Fruit fly (Drosophila melanogaster) whole organism, embryonic: ENCODE data around the gene Zif.

Source experiments
- CG10209 ChIP-seq: fragments of 200-800 bp; sonication (Bioruptor generic); optimal IDR thresholded peaks from 3 replicates; lab custom pipeline; 2017; ENCODE audit warnings: missing biosample characterization, mild to moderate bottlenecking, missing genetic modification characterization, missing genetic modification reagents
- CG10321 ChIP-seq: fragments of 200-800 bp; sonication (Bioruptor generic); IDR thresholded peaks from 2 replicates; pipeline ENCODE4 v1.3.6; 2022; ENCODE audit warnings: missing biosample characterization, missing genetic modification characterization
- CG13296 ChIP-seq: fragments of 200-800 bp; sonication (Bioruptor generic); optimal IDR thresholded peaks from 3 replicates; lab custom pipeline; 2018; ENCODE audit warnings: missing biosample characterization, mild to moderate bottlenecking, missing genetic modification characterization
- CG13775 ChIP-seq: fragments of 200-800 bp; sonication (Bioruptor generic); optimal IDR thresholded peaks from 3 replicates; lab custom pipeline; 2017; ENCODE audit warnings: missing biosample characterization, mild to moderate bottlenecking, missing genetic modification characterization
- CG17186 ChIP-seq: fragments of 200-800 bp; sonication (Bioruptor generic); optimal IDR thresholded peaks from 3 replicates; lab custom pipeline; 2017; ENCODE audit warnings: missing biosample characterization, missing genetic modification reagents, missing genetic modification characterization
- CG17612 ChIP-seq: fragments of 200-800 bp; sonication (Bioruptor generic); IDR thresholded peaks from 2 replicates; pipeline ENCODE4 v1.3.6; 2022; ENCODE audit warnings: missing biosample characterization, missing genetic modification characterization
- CG2875 ChIP-seq: fragments of 200-800 bp; sonication (Bioruptor generic); optimal IDR thresholded peaks from 2 replicates; lab custom pipeline; 2017; ENCODE audit warnings: missing biosample characterization, mild to moderate bottlenecking, missing genetic modification characterization, missing genetic modification reagents
- CG31224 ChIP-seq: fragments of 200-800 bp; sonication (Bioruptor generic); IDR thresholded peaks from 2 replicates; pipeline ENCODE4 v1.3.6; 2022; ENCODE audit warnings: missing biosample characterization, missing genetic modification characterization
- CG6175 ChIP-seq: fragments of 200-800 bp; sonication (Bioruptor generic); IDR thresholded peaks from 3 replicates; pipeline ENCODE4 v1.3.6; 2022; ENCODE audit warnings: missing biosample characterization, missing genetic modification characterization
- CG6272 ChIP-seq: fragments of 200-800 bp; sonication (Bioruptor generic); IDR thresholded peaks from 2 replicates; pipeline ENCODE4 v1.3.6; 2022; ENCODE audit warnings: missing biosample characterization, missing genetic modification characterization
- CG6765 ChIP-seq: fragments of 200-800 bp; sonication (Bioruptor generic); optimal IDR thresholded peaks from 3 replicates; lab custom pipeline; 2017; ENCODE audit warnings: missing biosample characterization, mild to moderate bottlenecking, missing genetic modification characterization
- CG6791 ChIP-seq: fragments of 200-800 bp; sonication (Bioruptor generic); IDR thresholded peaks from 3 replicates; pipeline ENCODE4 v1.3.6; 2022; ENCODE audit warnings: missing biosample characterization, missing genetic modification characterization; ENCODE audit not compliant: partially characterized antibody
- CG7786 ChIP-seq: fragments of 200-800 bp; sonication (Bioruptor generic); optimal IDR thresholded peaks from 2 replicates; lab custom pipeline; 2016; ENCODE audit warnings: missing biosample characterization, missing genetic modification characterization
- CG8478 ChIP-seq: fragments of >200 bp; optimal IDR thresholded peaks from 2 replicates; lab custom pipeline; 2018
- CG8765 ChIP-seq: fragments of 200-800 bp; sonication (Bioruptor generic); IDR thresholded peaks from 2 replicates; pipeline ENCODE4 v1.3.6; 2022; ENCODE audit warnings: missing biosample characterization, missing genetic modification characterization
- CkIIα-i1 ChIP-seq: fragments of 200-800 bp; sonication (Bioruptor generic); IDR thresholded peaks from 2 replicates; pipeline ENCODE4 v1.3.6; 2022; ENCODE audit warnings: missing biosample characterization, missing genetic modification characterization
- D19B ChIP-seq: fragments of 200-800 bp; sonication (Bioruptor generic); optimal IDR thresholded peaks from 2 replicates; lab custom pipeline; 2017; ENCODE audit warnings: missing biosample characterization, mild to moderate bottlenecking, missing genetic modification characterization
- Dll ChIP-seq: fragments of 200-800 bp; sonication (Bioruptor generic); IDR thresholded peaks from 4 replicates; pipeline ENCODE4 v1.3.6; 2022; ENCODE audit warnings: missing biosample characterization, missing genetic modification characterization; ENCODE audit not compliant: partially characterized antibody
- Eip74EF ChIP-seq, 2 experiments: fragments of 200-800 bp in 1 of 2; fragments of >200 bp in 1 of 2; sonication (Bioruptor generic) in 1 of 2; optimal IDR thresholded peaks; 2 replicates each; lab custom pipeline; 2017 to 2019; ENCODE audit warnings: missing biosample characterization in 2 of 2, missing genetic modification characterization in 2 of 2, mild to moderate bottlenecking in 1 of 2, moderate library complexity in 1 of 2
- H15 ChIP-seq: fragments of 200-800 bp; sonication (Bioruptor generic); IDR thresholded peaks from 3 replicates; pipeline ENCODE4 v1.3.6; 2022; ENCODE audit warnings: missing biosample characterization, missing genetic modification characterization
- Hmr ChIP-seq: fragments of 200-800 bp; sonication (Bioruptor generic); optimal IDR thresholded peaks from 3 replicates; lab custom pipeline; 2017; ENCODE audit warnings: mild to moderate bottlenecking, missing biosample characterization, missing genetic modification reagents, missing genetic modification characterization
- Hr39 ChIP-seq: fragments of >200 bp; optimal IDR thresholded peaks from 2 replicates; lab custom pipeline; 2017
- Hr51 ChIP-seq, 2 experiments: fragments of 200-800 bp; sonication (Bioruptor generic); optimal IDR thresholded peaks; 2 replicates in 1 of 2; 3 replicates in 1 of 2; lab custom pipeline; 2016 to 2018; ENCODE audit warnings: missing biosample characterization in 2 of 2, missing genetic modification characterization in 2 of 2, mild to moderate bottlenecking in 1 of 2, moderate library complexity in 1 of 2
- Kr ChIP-seq: fragments of 200-800 bp; sonication (Bioruptor generic); optimal IDR thresholded peaks from 2 replicates; lab custom pipeline; 2017; ENCODE audit warnings: missing biosample characterization, mild to moderate bottlenecking, missing genetic modification characterization
- Med ChIP-seq: fragments of 200-800 bp; sonication (Bioruptor generic); peaks from one replicate; lab custom pipeline; 2016; ENCODE audit warnings: missing biosample characterization, missing genetic modification characterization, mild to moderate bottlenecking, inconsistent platforms, moderate library complexity
- Ptx1 ChIP-seq: fragments of 200-800 bp; sonication (Bioruptor generic); IDR thresholded peaks from 2 replicates; pipeline ENCODE4 v1.3.6; 2022; ENCODE audit warnings: missing biosample characterization, missing genetic modification characterization
- Six4 ChIP-seq: fragments of 200-800 bp; sonication (Bioruptor generic); optimal IDR thresholded peaks from 2 replicates; lab custom pipeline; 2016; ENCODE audit warnings: missing biosample characterization, missing genetic modification characterization
- Sox100B ChIP-seq: fragments of 200-800 bp; sonication (Bioruptor generic); optimal IDR thresholded peaks from 3 replicates; lab custom pipeline; 2018; ENCODE audit warnings: missing biosample characterization, mild to moderate bottlenecking, missing genetic modification characterization
- ab ChIP-seq: fragments of 200-800 bp; sonication (Bioruptor generic); optimal IDR thresholded peaks from 2 replicates; lab custom pipeline; 2016; ENCODE audit warnings: missing biosample characterization, missing genetic modification characterization
- crol ChIP-seq: fragments of 200-800 bp; sonication (Bioruptor generic); IDR thresholded peaks from 2 replicates; pipeline ENCODE4 v1.3.6; 2022; ENCODE audit warnings: missing biosample characterization, missing genetic modification characterization
- ems ChIP-seq: fragments of 200-800 bp; sonication (Bioruptor generic); optimal IDR thresholded peaks from 3 replicates; lab custom pipeline; 2016; ENCODE audit warnings: missing biosample characterization, missing genetic modification characterization
- esg ChIP-seq: fragments of 200-800 bp; sonication (Bioruptor generic); conservative IDR thresholded peaks from 2 replicates; pipeline ENCODE4 v1.3.6; 2022; ENCODE audit warnings: missing biosample characterization, missing genetic modification characterization
- exex ChIP-seq: fragments of 200-800 bp; sonication (Bioruptor generic); optimal IDR thresholded peaks from 4 replicates; lab custom pipeline; 2018; ENCODE audit warnings: missing biosample characterization, mild to moderate bottlenecking, missing genetic modification characterization, moderate library complexity
- gcm ChIP-seq: fragments of 200-800 bp; sonication (Bioruptor generic); optimal IDR thresholded peaks from 2 replicates; lab custom pipeline; 2019; ENCODE audit warnings: missing biosample characterization, mild to moderate bottlenecking, missing genetic modification characterization, moderate library complexity
- gro ChIP-seq: fragments of 200-800 bp; sonication (Bioruptor generic); optimal IDR thresholded peaks from 2 replicates; lab custom pipeline; 2016; ENCODE audit warnings: missing biosample characterization, missing genetic modification characterization
- hb ChIP-seq: fragments of 200-800 bp; sonication (Bioruptor generic); IDR thresholded peaks from 3 replicates; pipeline ENCODE4 v1.3.6; 2022; ENCODE audit warnings: missing biosample characterization, missing genetic modification characterization; ENCODE audit not compliant: partially characterized antibody
- kah ChIP-seq: fragments of 200-800 bp; sonication (Bioruptor generic); optimal IDR thresholded peaks from 2 replicates; lab custom pipeline; 2018; ENCODE audit warnings: missing biosample characterization, mild to moderate bottlenecking, missing genetic modification characterization
- kay ChIP-seq: fragments of 200-800 bp; sonication (Bioruptor generic); optimal IDR thresholded peaks from 2 replicates; lab custom pipeline; 2016; ENCODE audit warnings: missing biosample characterization, missing genetic modification characterization
- lab ChIP-seq: fragments of 200-800 bp; sonication (Bioruptor generic); optimal IDR thresholded peaks from 3 replicates; lab custom pipeline; 2017; ENCODE audit warnings: missing biosample characterization, missing genetic modification characterization, mild to moderate bottlenecking, moderate library complexity, missing genetic modification reagents
- nmo ChIP-seq: fragments of 200-800 bp; sonication (Bioruptor generic); optimal IDR thresholded peaks from 2 replicates; lab custom pipeline; 2018; ENCODE audit warnings: missing biosample characterization, mild to moderate bottlenecking, missing genetic modification characterization, moderate library complexity
- row ChIP-seq: fragments of 200-800 bp; sonication (Bioruptor generic); IDR thresholded peaks from 3 replicates; pipeline ENCODE4 v1.3.6; 2022; ENCODE audit warnings: missing biosample characterization, missing genetic modification characterization
- sd ChIP-seq: fragments of 200-800 bp; sonication (Bioruptor generic); optimal IDR thresholded peaks from 3 replicates; lab custom pipeline; 2018; ENCODE audit warnings: missing biosample characterization, mild to moderate bottlenecking, missing genetic modification characterization, moderate library complexity
- sens-2 ChIP-seq: fragments of 200-800 bp; sonication (Bioruptor generic); IDR thresholded peaks from 2 replicates; pipeline ENCODE4 v1.3.6; 2022; ENCODE audit warnings: missing biosample characterization, missing genetic modification characterization
- sqz ChIP-seq: fragments of 200-800 bp; sonication (Bioruptor generic); optimal IDR thresholded peaks from 3 replicates; lab custom pipeline; 2018; ENCODE audit warnings: missing biosample characterization, mild to moderate bottlenecking, missing genetic modification characterization
- sug ChIP-seq: fragments of 200-800 bp; optimal IDR thresholded peaks from 2 replicates; lab custom pipeline; 2019; ENCODE audit warnings: missing biosample characterization, mild to moderate bottlenecking, missing genetic modification characterization, moderate library complexity
- unc-4 ChIP-seq: fragments of 200-800 bp; sonication (Bioruptor generic); IDR thresholded peaks from 2 replicates; pipeline ENCODE4 v1.3.6; 2022; ENCODE audit warnings: missing biosample characterization, missing genetic modification characterization; ENCODE audit not compliant: partially characterized antibody
- vvl ChIP-seq: fragments of 200-800 bp; sonication (Bioruptor generic); IDR thresholded peaks from 2 replicates; pipeline ENCODE4 v1.3.6; 2022; ENCODE audit warnings: missing biosample characterization, missing genetic modification characterization
- zen2 ChIP-seq: fragments of 200-800 bp; sonication (Bioruptor generic); IDR thresholded peaks from 3 replicates; pipeline ENCODE4 v1.3.6; 2022; ENCODE audit warnings: missing biosample characterization, missing genetic modification characterization; ENCODE audit not compliant: partially characterized antibody

Gene Zif

dm6 chr3R:6432784-6433469, 24.0 kb upstream of the Zif start (continued):
- TF ChIP-seq kah (GFP tag; lab: Kevin White, UChicago) (peak; percentile 29), Sox100B (peak; percentile 20), Med (GFP tag; lab: Kevin White, UChicago) (peak; percentile 20), CG8765 (no peak), sd (tag; lab: Kevin White, UChicago) (peak; percentile 95), sug (tag; lab: Kevin White, UChicago) (peak; percentile 60), CG13296 (GFP tag; lab: Kevin White, UChicago) (peak; percentile 33), sens-2 (GFP tag; lab: Robert Waterston, UW) (peak; percentile 82), gro (GFP tag; lab: Kevin White, UChicago) (peak; percentile 3), Eip74EF (GFP tag; optimal IDR thresholded peaks at IDR 0.05; lab: Kevin White, UChicago) (peak in 1 of 2 experiments; percentile 50), gcm (peak; percentile 8), CG6175 (GFP tag; lab: Robert Waterston, UW) (peak; percentile 12; the same call in 1 of the 3 replicates), exex (tag; lab: Kevin White, UChicago) (peak; percentile 45)

dm6 chr3R:6433885-6434284, 23.0 kb upstream of the Zif start:
- TF ChIP-seq H15 (no peak), CG17186 (GFP tag; lab: Kevin White, UChicago) (no peak), zen2 (GFP tag; lab: Robert Waterston, UW) (no peak), hb (GFP tag; lab: Robert Waterston, UW) (no peak), esg (GFP tag; lab: Robert Waterston, UW) (no peak), kay (GFP tag; lab: Kevin White, UChicago) (no peak), Six4 (GFP tag; lab: Kevin White, UChicago) (no peak), CG10209 (no peak), CG2875 (no peak), ems (GFP tag; lab: Kevin White, UChicago) (no peak), Hmr (GFP tag; lab: Kevin White, UChicago) (peak; percentile 27), D19B (GFP tag; lab: Kevin White, UChicago) (no peak), Hr39 (lab: Kevin White, UChicago) (no peak), CG6272 (GFP tag; lab: Robert Waterston, UW) (no peak), Hr51 (GFP tag; optimal IDR thresholded peaks at IDR 0.05; lab: Kevin White, UChicago) (peak in 1 of 2 experiments; percentile 40), Kr (GFP tag; lab: Kevin White, UChicago) (no peak), unc-4 (GFP tag; lab: Robert Waterston, UW) (no peak), vvl (GFP tag; lab: Robert Waterston, UW) (no peak), CG8478 (lab: Kevin White, UChicago) (no peak), CG10321 (GFP tag; lab: Robert Waterston, UW) (no peak), crol (GFP tag; lab: Robert Waterston, UW) (no peak), sd (tag; lab: Kevin White, UChicago) (no peak), Eip74EF (GFP tag; optimal IDR thresholded peaks at IDR 0.05; lab: Kevin White, UChicago) (no peak), CG13775 (no peak), lab (GFP tag; lab: Kevin White, UChicago) (peak; percentile 37), CG7786 (no peak), nmo (GFP tag; lab: Kevin White, UChicago) (no peak), Ptx1 (peak; percentile 49), CkIIα-i1 (GFP tag; lab: Robert Waterston, UW) (no peak), CG6765 (no peak), CG6791 (no peak), CG17612 (no peak), Sox100B (no peak), ab (GFP tag; lab: Kevin White, UChicago) (no peak), CG31224 (GFP tag; lab: Robert Waterston, UW) (no peak), sqz (GFP tag; lab: Kevin White, UChicago) (no peak), row (GFP tag; lab: Robert Waterston, UW) (peak; percentile 47; the same call in 2 of the 3 replicates), Dll (no peak)
